Fruit fly (Drosophila melanogaster) whole organism, wandering third instar larva: ENCODE measurements around the gene CG14275.
A peak's percentile ranks its signal among the peaks of the same experiment; 100 is the strongest.

Experiments
- Abd-B ChIP-seq: fragments of >200 bp; optimal IDR thresholded peaks from 2 replicates; lab custom pipeline; 2017; ENCODE audit warnings: missing biosample characterization, missing genetic modification characterization
- CG32264 ChIP-seq: fragments of 200-800 bp; sonication (Bioruptor generic); optimal IDR thresholded peaks from 2 replicates; lab custom pipeline; 2016; ENCODE audit warnings: missing biosample characterization, missing genetic modification characterization
- CG9705 ChIP-seq: fragments of 200-800 bp; sonication (Bioruptor generic); optimal IDR thresholded peaks from 2 replicates; lab custom pipeline; 2018; ENCODE audit warnings: missing biosample characterization, mild to moderate bottlenecking, missing genetic modification characterization
- CrebA ChIP-seq: fragments of 200-800 bp; sonication (Bioruptor generic); optimal IDR thresholded peaks from 2 replicates; lab custom pipeline; 2016; ENCODE audit warnings: missing biosample characterization, mild to moderate bottlenecking, missing genetic modification characterization, borderline replicate concordance
- Dfd ChIP-seq: fragments of >200 bp; optimal IDR thresholded peaks from 2 replicates; lab custom pipeline; 2017; ENCODE audit warnings: missing biosample characterization, missing genetic modification characterization
- Dif ChIP-seq: fragments of 200-275, 200-300 bp; sonication (Bioruptor generic); optimal IDR thresholded peaks from 2 replicates; lab custom pipeline; 2018; ENCODE audit warnings: missing biosample characterization, missing genetic modification characterization; ENCODE audit not compliant: partially characterized antibody
- GATAd ChIP-seq: sonication (Bioruptor generic); optimal IDR thresholded peaks from 2 replicates; lab custom pipeline; 2016; ENCODE audit warnings: missing biosample characterization, missing genetic modification characterization
- HLH106 ChIP-seq: fragments of 200-800 bp; optimal IDR thresholded peaks from 3 replicates; lab custom pipeline; 2019; ENCODE audit warnings: missing biosample characterization, mild to moderate bottlenecking, missing genetic modification characterization, moderate library complexity
- Hnf4 ChIP-seq: fragments of 200-800 bp; sonication (Bioruptor generic); optimal IDR thresholded peaks from 2 replicates; lab custom pipeline; 2016; ENCODE audit warnings: missing biosample characterization, mild to moderate bottlenecking, missing genetic modification characterization
- Hr78 ChIP-seq: fragments of >200 bp; optimal IDR thresholded peaks from 2 replicates; lab custom pipeline; 2017; ENCODE audit warnings: missing biosample characterization, missing genetic modification characterization
- Hr83 ChIP-seq: fragments of 200-300 bp; sonication (Bioruptor generic); optimal IDR thresholded peaks from 2 replicates; lab custom pipeline; 2016; ENCODE audit warnings: missing biosample characterization, mild to moderate bottlenecking, missing genetic modification characterization, moderate library complexity; ENCODE audit not compliant: poor library complexity, severe bottlenecking
- Jra ChIP-seq: sonication (Bioruptor generic); optimal IDR thresholded peaks from 2 replicates; lab custom pipeline; 2016; ENCODE audit warnings: missing biosample characterization, missing genetic modification characterization
- Mio ChIP-seq: sonication (Bioruptor generic); optimal IDR thresholded peaks from 2 replicates; lab custom pipeline; 2016; ENCODE audit warnings: missing biosample characterization, missing genetic modification characterization
- Myc ChIP-seq: fragments of >200 bp; optimal IDR thresholded peaks from 2 replicates; lab custom pipeline; 2017
- N ChIP-seq: fragments of >200 bp; optimal IDR thresholded peaks from 2 replicates; lab custom pipeline; 2018; ENCODE audit warnings: missing biosample characterization, missing external identifiers, missing genetic modification characterization
- OdsH ChIP-seq: fragments of 200-800 bp; sonication (Bioruptor generic); optimal IDR thresholded peaks from 2 replicates; lab custom pipeline; 2016; ENCODE audit warnings: missing biosample characterization, mild to moderate bottlenecking, missing genetic modification characterization
- Rel ChIP-seq, 2 experiments: fragments of 200-800 bp; sonication (Bioruptor generic) in 1 of 2; optimal IDR thresholded peaks; 2 replicates in 1 of 2; 3 replicates in 1 of 2; lab custom pipeline; 2016 to 2019; ENCODE audit warnings: mild to moderate bottlenecking in 2 of 2, missing biosample characterization in 2 of 2, missing genetic modification characterization in 2 of 2, moderate library complexity in 1 of 2
- Sp1 ChIP-seq: fragments of 200-800 bp; sonication (Bioruptor generic); optimal IDR thresholded peaks from 3 replicates; lab custom pipeline; 2019; ENCODE audit warnings: missing biosample characterization, mild to moderate bottlenecking, missing genetic modification characterization, moderate library complexity
- Vsx2 ChIP-seq: fragments of 200-300, 225-300 bp; sonication (Bioruptor generic); optimal IDR thresholded peaks from 2 replicates; lab custom pipeline; 2018; ENCODE audit warnings: missing biosample characterization, missing genetic modification characterization; ENCODE audit not compliant: partially characterized antibody
- br ChIP-seq: fragments of 200-800 bp; sonication (Bioruptor generic); optimal IDR thresholded peaks from 2 replicates; lab custom pipeline; 2016; ENCODE audit warnings: missing biosample characterization, missing genetic modification characterization
- brk ChIP-seq: fragments of 200-800 bp; sonication (Bioruptor generic); optimal IDR thresholded peaks from 2 replicates; lab custom pipeline; 2016; ENCODE audit warnings: missing biosample characterization, mild to moderate bottlenecking, missing genetic modification characterization
- dl ChIP-seq, 2 experiments: fragments of 175-275, 200-275 bp in 1 of 2; fragments of 200-275 bp in 1 of 2; sonication (Bioruptor generic); optimal IDR thresholded peaks; lab custom pipeline; 2018; ENCODE audit warnings: mild to moderate bottlenecking in 2 of 2, missing biosample characterization in 2 of 2, missing genetic modification characterization in 2 of 2, moderate library complexity in 2 of 2; ENCODE audit not compliant: partially characterized antibody in 2 of 2, insufficient read depth in 1 of 2
- dmrt93B ChIP-seq: fragments of 200-800 bp; sonication (Bioruptor generic); optimal IDR thresholded peaks from 2 replicates; lab custom pipeline; 2018; ENCODE audit warnings: missing biosample characterization, mild to moderate bottlenecking, missing genetic modification characterization
- dsf ChIP-seq: sonication (Bioruptor generic); optimal IDR thresholded peaks from 2 replicates; lab custom pipeline; 2016; ENCODE audit warnings: missing biosample characterization, missing genetic modification characterization, borderline replicate concordance
- ey ChIP-seq: fragments of 200-800 bp; sonication (Bioruptor generic); optimal IDR thresholded peaks from 2 replicates; lab custom pipeline; 2016; ENCODE audit warnings: missing biosample characterization, missing genetic modification characterization
- foxo ChIP-seq, 2 experiments: fragments of 200-800 bp; sonication (Bioruptor generic); optimal IDR thresholded peaks; 2 replicates in 1 of 2; 3 replicates in 1 of 2; lab custom pipeline; 2016 to 2017; ENCODE audit warnings: missing biosample characterization in 2 of 2, missing genetic modification characterization in 2 of 2
- fru ChIP-seq: fragments of 200-800 bp; sonication (Bioruptor generic); optimal IDR thresholded peaks from 3 replicates; lab custom pipeline; 2016; ENCODE audit warnings: missing biosample characterization, mild to moderate bottlenecking, missing genetic modification characterization
- h ChIP-seq: fragments of 200-800 bp; sonication (Bioruptor generic); optimal IDR thresholded peaks from 3 replicates; lab custom pipeline; 2016; ENCODE audit warnings: missing biosample characterization, mild to moderate bottlenecking, missing genetic modification characterization
- jim ChIP-seq: fragments of 175-275, 200-325 bp; sonication (Bioruptor generic); optimal IDR thresholded peaks from 2 replicates; lab custom pipeline; 2016; ENCODE audit warnings: missing biosample characterization, mild to moderate bottlenecking, missing genetic modification characterization
- lola ChIP-seq: fragments of >200 bp; optimal IDR thresholded peaks from 2 replicates; lab custom pipeline; 2017; ENCODE audit warnings: missing biosample characterization, missing genetic modification characterization
- pan ChIP-seq: fragments of >200 bp; optimal IDR thresholded peaks from 2 replicates; lab custom pipeline; 2017
- psq ChIP-seq: fragments of 200-800 bp; sonication (Bioruptor generic); optimal IDR thresholded peaks from 3 replicates; lab custom pipeline; 2017; ENCODE audit warnings: missing biosample characterization, mild to moderate bottlenecking, missing genetic modification characterization, moderate library complexity
- rgr ChIP-seq: fragments of 200-800 bp; sonication (Bioruptor generic); optimal IDR thresholded peaks from 3 replicates; lab custom pipeline; 2016; ENCODE audit warnings: missing biosample characterization, mild to moderate bottlenecking, missing genetic modification characterization
- sage ChIP-seq: fragments of 200-800 bp; sonication (Bioruptor generic); optimal IDR thresholded peaks from 2 replicates; lab custom pipeline; 2016; ENCODE audit warnings: missing biosample characterization, mild to moderate bottlenecking, missing genetic modification characterization
- sv ChIP-seq: fragments of 200-800 bp; sonication (Bioruptor generic); optimal IDR thresholded peaks from 3 replicates; lab custom pipeline; 2016; ENCODE audit warnings: missing biosample characterization, missing genetic modification characterization
- tai ChIP-seq: sonication (Bioruptor generic); optimal IDR thresholded peaks from 2 replicates; lab custom pipeline; 2016; ENCODE audit warnings: missing biosample characterization, missing genetic modification characterization
- usp ChIP-seq: fragments of >200 bp; optimal IDR thresholded peaks from 2 replicates; lab custom pipeline; 2017; ENCODE audit warnings: missing biosample characterization, missing genetic modification characterization
- woc ChIP-seq: sonication (Bioruptor generic); optimal IDR thresholded peaks from 2 replicates; lab custom pipeline; 2016; ENCODE audit warnings: missing biosample characterization, mild to moderate bottlenecking, missing genetic modification characterization

The CG14275 gene

DNA sequence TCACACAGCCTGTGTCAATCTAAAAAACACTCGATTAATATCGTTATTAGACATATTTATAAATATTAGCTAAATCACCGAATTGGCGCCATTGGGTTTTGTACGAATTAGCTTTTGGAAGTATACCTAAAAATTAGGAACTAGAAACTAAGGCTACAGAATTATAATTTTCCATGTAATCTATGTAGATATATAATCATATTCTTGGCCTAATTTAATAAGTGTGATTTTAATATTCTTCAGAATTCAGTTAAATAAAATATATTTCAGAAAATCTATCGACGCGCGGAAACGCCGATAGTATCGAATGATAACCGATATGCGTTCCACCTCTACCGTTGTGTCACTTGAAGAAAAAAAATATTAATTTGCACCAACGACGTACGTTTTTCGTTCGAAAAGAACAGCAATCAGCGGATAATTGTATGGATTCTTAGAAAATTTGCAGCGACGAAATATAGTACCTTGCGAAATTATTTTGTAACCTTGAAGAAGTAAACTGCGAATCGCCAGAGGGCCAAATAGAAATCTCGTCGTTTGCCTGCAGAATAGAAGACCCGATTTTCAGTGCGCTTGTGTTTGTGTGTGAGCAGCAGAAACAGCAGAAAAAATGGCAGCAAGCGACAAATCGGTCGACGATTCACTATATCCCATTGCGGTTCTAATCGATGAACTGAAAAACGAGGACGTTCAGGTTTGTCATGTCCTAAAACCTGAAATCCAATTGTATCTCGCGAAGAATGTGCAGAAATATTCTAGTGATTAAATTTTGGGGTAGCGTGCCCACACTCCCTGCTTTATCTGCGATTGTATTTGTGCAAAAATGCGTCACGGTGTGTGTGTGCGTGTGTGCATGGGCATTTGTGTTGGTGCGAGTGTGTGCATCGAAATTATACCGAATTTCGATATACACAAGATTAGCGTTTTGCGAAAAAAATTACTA lies 38.7 kb downstream of the CG14275 start, which contains the start of gene Pp2A-29B:
Gene Pp2A-29B (plus strand): TSS at position 338 of the 943 bp plus-strand sequence.
- TF ChIP-seq rgr (GFP tag; lab: Kevin White, UChicago) (peak; percentile 38), br (GFP tag; lab: Kevin White, UChicago) (no peak), HLH106 (tag; lab: Kevin White, UChicago) (peak; percentile 49), dsf (GFP tag; lab: Kevin White, UChicago) (peak; percentile 54), CG9705 (GFP tag; lab: Kevin White, UChicago) (peak; percentile 19), Hr83 (GFP tag; lab: Kevin White, UChicago) (no peak), dl (GFP tag; optimal IDR thresholded peaks at IDR 0.05; lab: Kevin White, UChicago; ENCODE audit: insufficient read depth in 1 of 2, partially characterized antibody in 2 of 2) (no peak), woc (GFP tag; lab: Kevin White, UChicago) (peak; percentile 59), N (GFP tag; lab: Kevin White, UChicago) (peak; percentile 88), Mio (GFP tag; lab: Kevin White, UChicago) (no peak), sv (GFP tag; lab: Kevin White, UChicago) (no peak), CG32264 (GFP tag; lab: Kevin White, UChicago) (no peak), fru (GFP tag; lab: Kevin White, UChicago) (peak; percentile 23), GATAd (GFP tag; lab: Kevin White, UChicago) (no peak), usp (GFP tag; lab: Kevin White, UChicago) (no peak), brk (GFP tag; lab: Kevin White, UChicago) (peak; percentile 81), Sp1 (GFP tag; lab: Kevin White, UChicago) (peak; percentile 33), ey (peak; percentile 4), Rel (GFP tag; optimal IDR thresholded peaks at IDR 0.05; lab: Kevin White, UChicago) (no peak), Rel (tag; optimal IDR thresholded peaks at IDR 0.05; lab: Kevin White, UChicago) (peak; percentile 31), psq (no peak), pan (lab: Kevin White, UChicago) (no peak), Hnf4 (GFP tag; lab: Kevin White, UChicago) (peak; percentile 53), Dif (no peak), jim (GFP tag; lab: Kevin White, UChicago) (no peak), Hr78 (GFP tag; lab: Kevin White, UChicago) (no peak), h (GFP tag; lab: Kevin White, UChicago) (peak; percentile 55), Myc (no peak), foxo (GFP tag; optimal IDR thresholded peaks at IDR 0.05; lab: Kevin White, UChicago) (peak in 1 of 2 experiments; percentile 23), Jra (GFP tag; lab: Kevin White, UChicago) (peak; percentile 63), sage (peak; percentile 23), dmrt93B (GFP tag; lab: Kevin White, UChicago) (no peak), Abd-B (GFP tag; lab: Kevin White, UChicago) (no peak)

- TF ChIP-seq GATAd (GFP tag; lab: Kevin White, UChicago) (no peak), psq (no peak), Dfd (GFP tag; lab: Kevin White, UChicago) (no peak), CG9705 (GFP tag; lab: Kevin White, UChicago) (no peak), pan (lab: Kevin White, UChicago) (no peak), tai (GFP tag; lab: Kevin White, UChicago) (no peak), dl (GFP tag; optimal IDR thresholded peaks at IDR 0.05; lab: Kevin White, UChicago; ENCODE audit: insufficient read depth in 1 of 2, partially characterized antibody in 2 of 2) (no peak), Vsx2 (peak; percentile 98), rgr (GFP tag; lab: Kevin White, UChicago) (peak; percentile 49), OdsH (peak; percentile 68), Hnf4 (GFP tag; lab: Kevin White, UChicago) (peak; percentile 55), lola (no peak), ey (no peak), Sp1 (GFP tag; lab: Kevin White, UChicago) (no peak), Hr78 (GFP tag; lab: Kevin White, UChicago) (no peak), CrebA (GFP tag; lab: Kevin White, UChicago) (no peak), h (GFP tag; lab: Kevin White, UChicago) (peak; percentile 41), Rel (GFP tag; optimal IDR thresholded peaks at IDR 0.05; lab: Kevin White, UChicago) (no peak), Rel (tag; optimal IDR thresholded peaks at IDR 0.05; lab: Kevin White, UChicago) (peak; percentile 48), CG32264 (GFP tag; lab: Kevin White, UChicago) (no peak), Dif (peak; percentile 87), foxo (GFP tag; optimal IDR thresholded peaks at IDR 0.05; lab: Kevin White, UChicago) (peak in 1 of 2 experiments; percentile 17), Abd-B (GFP tag; lab: Kevin White, UChicago) (no peak), HLH106 (tag; lab: Kevin White, UChicago) (no peak), Myc (no peak), sv (GFP tag; lab: Kevin White, UChicago) (no peak), Jra (GFP tag; lab: Kevin White, UChicago) (no peak), Mio (GFP tag; lab: Kevin White, UChicago) (no peak), dmrt93B (GFP tag; lab: Kevin White, UChicago) (no peak), usp (GFP tag; lab: Kevin White, UChicago) (no peak), sage (no peak), fru (GFP tag; lab: Kevin White, UChicago) (no peak), woc (GFP tag; lab: Kevin White, UChicago) (no peak), dsf (GFP tag; lab: Kevin White, UChicago) (no peak)
These were observed 43.4 kb downstream of the CG14275 start, which contains the start of gene CG17292 for dm6 chr2L:8370364-8371326. CG17292 (plus strand) TSS chr2L:8370454.
